Fruit fly (Drosophila melanogaster) whole organism, wandering third instar larva: Measurements from ENCODE around the gene CG11929.

ENCODE experiments used
- Hr78 ChIP-seq: fragments of >200 bp; optimal IDR thresholded peaks from 2 replicates; lab custom pipeline; 2017; ENCODE audit warnings: missing biosample characterization, missing genetic modification characterization
- OdsH ChIP-seq: fragments of 200-800 bp; sonication (Bioruptor generic); optimal IDR thresholded peaks from 2 replicates; lab custom pipeline; 2016; ENCODE audit warnings: missing biosample characterization, mild to moderate bottlenecking, missing genetic modification characterization
- br ChIP-seq: fragments of 200-800 bp; sonication (Bioruptor generic); optimal IDR thresholded peaks from 2 replicates; lab custom pipeline; 2016; ENCODE audit warnings: missing biosample characterization, missing genetic modification characterization
- ey ChIP-seq: fragments of 200-800 bp; sonication (Bioruptor generic); optimal IDR thresholded peaks from 2 replicates; lab custom pipeline; 2016; ENCODE audit warnings: missing biosample characterization, missing genetic modification characterization
- h ChIP-seq: fragments of 200-800 bp; sonication (Bioruptor generic); optimal IDR thresholded peaks from 3 replicates; lab custom pipeline; 2016; ENCODE audit warnings: missing biosample characterization, mild to moderate bottlenecking, missing genetic modification characterization
- pan ChIP-seq: fragments of >200 bp; optimal IDR thresholded peaks from 2 replicates; lab custom pipeline; 2017
- rgr ChIP-seq: fragments of 200-800 bp; sonication (Bioruptor generic); optimal IDR thresholded peaks from 3 replicates; lab custom pipeline; 2016; ENCODE audit warnings: missing biosample characterization, mild to moderate bottlenecking, missing genetic modification characterization
- sv ChIP-seq: fragments of 200-800 bp; sonication (Bioruptor generic); optimal IDR thresholded peaks from 3 replicates; lab custom pipeline; 2016; ENCODE audit warnings: missing biosample characterization, missing genetic modification characterization

DNA sequence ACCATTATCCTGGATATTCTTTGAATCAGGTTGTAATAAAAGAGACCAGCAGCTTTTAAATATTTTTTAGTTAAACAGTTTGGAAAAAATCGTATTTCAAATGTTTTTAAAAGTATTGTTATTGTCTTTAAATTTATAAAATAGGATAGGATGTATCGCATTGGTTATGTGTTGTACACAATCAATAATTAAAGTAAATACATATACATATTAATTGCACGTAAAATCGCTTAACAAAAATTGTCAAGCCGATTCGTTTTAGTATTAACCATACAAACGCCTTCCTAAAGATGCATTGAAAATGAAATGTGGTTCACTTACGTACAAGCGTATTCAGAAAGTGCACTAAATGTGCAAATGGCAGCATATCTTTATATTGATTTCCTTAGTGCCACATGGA, 35.7 kb upstream of the CG11929 start, which contains the start of gene CG43798:
- TF ChIP-seq OdsH (GFP tag; lab: Kevin White, UChicago) (no peak), h (GFP tag; lab: Kevin White, UChicago) (no peak), Hr78 (GFP tag; lab: Kevin White, UChicago) (no peak), pan (no peak), ey (GFP tag; lab: Kevin White, UChicago) (no peak), br (GFP tag; lab: Kevin White, UChicago) (no peak), rgr (GFP tag; lab: Kevin White, UChicago) (no peak), sv (no peak)
